Worm (Caenorhabditis elegans): ENCODE measurements around the gene pik-1.

ce11 chrIV:13393246-13393716 is 22.6 kb upstream of the pik-1 start:
- TF ChIP-seq nhr-77 (tag; optimal IDR thresholded peaks at IDR 0.05) (peak; percentile 7), unc-62 (GFP tag; optimal IDR thresholded peaks at IDR 0.05) (no peak), nhr-237 (tag; optimal IDR thresholded peaks at IDR 0.05) (no peak), ztf-11 (tag; optimal IDR thresholded peaks at IDR 0.05) (no peak), fos-1 (tag; optimal IDR thresholded peaks at IDR 0.05) (no peak), ZK546.5 (tag; optimal IDR thresholded peaks at IDR 0.05) (no peak), snpc-4 (tag; optimal IDR thresholded peaks at IDR 0.05) (no peak), aly-2 (tag; optimal IDR thresholded peaks at IDR 0.05) (no peak), ama-1 (optimal IDR thresholded peaks at IDR 0.05) (no peak), pha-4 (tag; optimal IDR thresholded peaks at IDR 0.05) (no peak)
